Worm (Caenorhabditis elegans): ENCODE results near the gene F26F12.8.

The F26F12.8 gene

DNA sequence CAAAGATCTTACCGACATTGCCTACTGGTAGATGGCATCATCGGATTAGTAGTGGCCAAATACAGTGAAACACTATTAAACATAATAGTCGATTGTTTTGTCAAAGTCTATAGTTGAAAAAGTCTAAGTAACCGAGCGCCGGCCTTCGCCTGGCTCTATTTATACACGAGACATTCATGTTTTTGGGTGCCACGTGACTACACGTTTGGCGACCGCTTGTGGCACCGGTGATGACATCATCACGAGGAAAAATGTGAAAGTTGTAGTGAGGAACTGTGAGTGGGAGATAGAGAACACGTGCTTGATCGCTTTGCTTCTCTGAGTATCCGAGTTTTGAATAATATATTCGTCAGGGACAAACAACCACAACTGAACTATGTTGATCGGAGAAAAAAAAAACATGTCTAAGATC, 18.0 kb downstream of the F26F12.8 start (continued):
- no peak for TF ChIP-seq zag-1 (tag; optimal IDR thresholded peaks at IDR 0.05)
- TF ChIP-seq R02D3.7 (tag; optimal IDR thresholded peaks at IDR 0.05), result no peak
- peak; percentile 34 for TF ChIP-seq ama-1 (optimal IDR thresholded peaks at IDR 0.05)
- TF ChIP-seq tra-1 (GFP tag; IDR thresholded peaks at IDR 0.05), result 0 out of 2 replicates have a peak, but pooled peaks have one; percentile 30
- TF ChIP-seq hlh-11 (tag; optimal IDR thresholded peaks at IDR 0.05), result peak; percentile 94
- peak; percentile 83 for TF ChIP-seq cey-2 (tag; optimal IDR thresholded peaks at IDR 0.05; ENCODE audit: borderline replicate concordance, insufficient read depth)
- no peak for TF ChIP-seq zfp-2 (tag; optimal IDR thresholded peaks at IDR 0.05)
- peak; percentile 67; the same call in 1 of the 2 replicates for TF ChIP-seq mdt-29 (GFP tag; IDR thresholded peaks at IDR 0.05)
- no peak for TF ChIP-seq tag-97 (GFP tag; IDR thresholded peaks at IDR 0.05)
- peak; percentile 43 for TF ChIP-seq dpl-1 (GFP tag; optimal IDR thresholded peaks at IDR 0.05)
- TF ChIP-seq lin-39 (tag; optimal IDR thresholded peaks at IDR 0.05), result no peak
- peak in 1 of 2 experiments; percentile 75 for TF ChIP-seq daf-16 (GFP tag; optimal IDR thresholded peaks at IDR 0.05)
- peak; percentile 60 for TF ChIP-seq daf-16 (tag; optimal IDR thresholded peaks at IDR 0.05)
- TF ChIP-seq spr-1 (tag; optimal IDR thresholded peaks at IDR 0.05), result peak; percentile 70
- TF ChIP-seq snpc-4 (tag; optimal IDR thresholded peaks at IDR 0.05), result no peak
- peak; percentile 51 for TF ChIP-seq nhr-25 (tag; optimal IDR thresholded peaks at IDR 0.05; ENCODE audit: borderline replicate concordance, insufficient read depth)
- TF ChIP-seq dmd-6 (GFP tag; IDR thresholded peaks at IDR 0.05), result peak; percentile 80
- no peak for TF ChIP-seq F26F4.8 (GFP tag; conservative IDR thresholded peaks at IDR 0.05)
- no peak for TF ChIP-seq dmd-8 (GFP tag; IDR thresholded peaks at IDR 0.05)
- no peak for TF ChIP-seq egl-43 (GFP tag; IDR thresholded peaks at IDR 0.05)
- TF ChIP-seq lin-13 (GFP tag; optimal IDR thresholded peaks at IDR 0.05), result peak; percentile 14
- TF ChIP-seq hlh-30 (tag; optimal IDR thresholded peaks at IDR 0.05; ENCODE audit: insufficient read depth), result peak; percentile 99
- TF ChIP-seq unc-39 (tag; optimal IDR thresholded peaks at IDR 0.05), result no peak
- no peak for TF ChIP-seq skn-1 (tag; optimal IDR thresholded peaks at IDR 0.05)
- TF ChIP-seq dve-1 (tag; optimal IDR thresholded peaks at IDR 0.05; ENCODE audit: insufficient read depth), result peak; percentile 86
- peak; percentile 65 for TF ChIP-seq lin-1 (GFP tag; IDR thresholded peaks at IDR 0.05)
- peak; percentile 18; the same call in 1 of the 2 replicates for TF ChIP-seq php-3 (GFP tag; IDR thresholded peaks at IDR 0.05)
- TF ChIP-seq daf-12 (tag; optimal IDR thresholded peaks at IDR 0.05), result no peak
- TF ChIP-seq arid-1 (GFP tag; conservative IDR thresholded peaks at IDR 0.05), result no peak
- TF ChIP-seq mep-1 (tag; optimal IDR thresholded peaks at IDR 0.05), result peak; percentile 74
- TF ChIP-seq T20F7.1 (GFP tag; optimal IDR thresholded peaks at IDR 0.05), result peak; percentile 59
- TF ChIP-seq hif-1 (tag; optimal IDR thresholded peaks at IDR 0.05), result peak in 1 of 2 experiments; percentile 18
- TF ChIP-seq nhr-42 (GFP tag; IDR thresholded peaks at IDR 0.05), result peak; percentile 60; the same call in 1 of the 2 replicates
- peak in 1 of 2 experiments; percentile 99 for TF ChIP-seq unc-62 (GFP tag; optimal IDR thresholded peaks at IDR 0.05 in 1 of 2)
- no peak for TF ChIP-seq unc-62 (tag; optimal IDR thresholded peaks at IDR 0.05)
- TF ChIP-seq madf-9 (GFP tag; conservative IDR thresholded peaks at IDR 0.05), result 0 out of 2 replicates have a peak, but pooled peaks have one; percentile 13
- TF ChIP-seq nhr-237 (tag; optimal IDR thresholded peaks at IDR 0.05), result no peak
- TF ChIP-seq T26A8.4 (GFP tag; IDR thresholded peaks at IDR 0.05), result peak; percentile 33; the same call in 1 of the 2 replicates
- TF ChIP-seq lin-15B (tag; optimal IDR thresholded peaks at IDR 0.05), result no peak
- no peak for TF ChIP-seq rbr-2 (tag; optimal IDR thresholded peaks at IDR 0.05)

Measured in whole organism, L4 larva.